Fruit fly (Drosophila melanogaster): Measurements from ENCODE around the gene tadr.

Gene tadr

DNA sequence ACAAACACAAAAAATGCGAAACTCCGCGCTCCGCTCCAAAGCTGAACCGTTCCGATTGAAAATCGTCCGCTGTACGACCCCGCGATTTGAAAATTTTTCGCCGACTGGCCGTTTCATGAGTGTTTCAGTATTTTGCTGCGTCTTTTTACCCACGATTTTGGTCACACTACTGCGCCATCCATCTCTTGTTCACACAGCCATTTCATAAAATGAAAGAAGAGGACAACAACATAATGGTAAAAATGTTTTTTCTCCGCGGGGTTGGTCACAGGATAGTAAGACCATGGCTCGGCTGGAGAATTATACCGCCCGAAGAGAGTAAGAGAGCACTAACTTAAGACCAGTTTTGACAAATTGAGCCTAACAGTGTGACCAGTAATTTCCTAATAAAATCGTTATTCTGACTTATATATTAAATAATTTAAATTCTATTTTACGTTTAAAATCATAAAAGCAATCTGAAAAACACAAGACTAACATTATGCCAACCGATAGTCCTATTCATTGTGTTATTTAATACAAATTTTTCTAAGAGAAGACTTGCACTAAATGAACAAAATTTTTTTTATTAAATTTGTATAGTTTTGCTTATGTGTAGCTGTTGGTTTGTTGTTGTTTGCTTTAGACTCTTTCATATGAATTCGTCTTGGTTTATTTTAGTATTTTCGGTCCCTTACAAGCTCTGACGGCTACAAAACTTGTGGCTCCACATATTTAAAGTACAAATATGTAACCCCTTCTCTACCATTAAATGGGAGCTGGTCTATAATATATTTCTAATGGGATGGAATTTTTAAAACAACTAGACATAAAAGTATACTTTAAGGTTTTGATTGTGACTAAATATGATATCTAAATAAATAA lies 23.1 kb upstream of the tadr start, which contains the start of gene CG42238 (continued):
- TF ChIP-seq Met (GFP tag; optimal IDR thresholded peaks at IDR 0.05) (peak; percentile 11), cyc (GFP tag; optimal IDR thresholded peaks at IDR 0.05) (no peak), ss (GFP tag; optimal IDR thresholded peaks at IDR 0.05) (peak in 1 of 2 experiments; percentile 19), CG16779 (tag; optimal IDR thresholded peaks at IDR 0.05) (no peak), CG3032 (tag; optimal IDR thresholded peaks at IDR 0.05) (no peak), Sox14 (GFP tag; optimal IDR thresholded peaks at IDR 0.05) (peak; percentile 31), Ets96B (tag; optimal IDR thresholded peaks at IDR 0.05) (no peak), Ets21C (GFP tag; optimal IDR thresholded peaks at IDR 0.05) (no peak), Eip93F (GFP tag; optimal IDR thresholded peaks at IDR 0.05) (no peak), spab (GFP tag; optimal IDR thresholded peaks at IDR 0.05) (no peak), OdsH (GFP tag; optimal IDR thresholded peaks at IDR 0.05) (no peak), CG11294 (GFP tag; IDR thresholded peaks at IDR 0.05) (no peak), CG7368 (GFP tag; optimal IDR thresholded peaks at IDR 0.05) (no peak), Smox (GFP tag; optimal IDR thresholded peaks at IDR 0.05) (no peak), svp (GFP tag) (peak; percentile 81), CG6276 (GFP tag; optimal IDR thresholded peaks at IDR 0.05) (no peak), Lpt (GFP tag; optimal IDR thresholded peaks at IDR 0.05) (no peak), Sox15 (GFP tag; optimal IDR thresholded peaks at IDR 0.05) (no peak), topi (GFP tag; optimal IDR thresholded peaks at IDR 0.05) (peak; percentile 10), Sox102F (GFP tag; optimal IDR thresholded peaks at IDR 0.05) (no peak), fkh (GFP tag; optimal IDR thresholded peaks at IDR 0.05) (peak; percentile 40), CG10631 (GFP tag; optimal IDR thresholded peaks at IDR 0.05) (peak; percentile 30), Blimp-1 (GFP tag; optimal IDR thresholded peaks at IDR 0.05) (no peak), fd59A (GFP tag; optimal IDR thresholded peaks at IDR 0.05) (no peak), fd85E (GFP tag; optimal IDR thresholded peaks at IDR 0.05) (no peak), CG6792 (GFP tag; optimal IDR thresholded peaks at IDR 0.05) (no peak), achi (GFP tag; optimal IDR thresholded peaks at IDR 0.05) (peak; percentile 11), CG8632 (GFP tag; optimal IDR thresholded peaks at IDR 0.05) (no peak), acj6 (GFP tag; optimal IDR thresholded peaks at IDR 0.05) (peak; percentile 0), CG10669 (GFP tag; optimal IDR thresholded peaks at IDR 0.05) (no peak), CG6163 (GFP tag; IDR thresholded peaks at IDR 0.05) (0 out of 3 replicates have a peak, but pooled peaks have one; percentile 20), Gug (GFP tag; IDR thresholded peaks at IDR 0.05) (no peak), lz (GFP tag; optimal IDR thresholded peaks at IDR 0.05) (peak; percentile 15), Hr39 (GFP tag; optimal IDR thresholded peaks at IDR 0.05) (no peak)

DNA sequence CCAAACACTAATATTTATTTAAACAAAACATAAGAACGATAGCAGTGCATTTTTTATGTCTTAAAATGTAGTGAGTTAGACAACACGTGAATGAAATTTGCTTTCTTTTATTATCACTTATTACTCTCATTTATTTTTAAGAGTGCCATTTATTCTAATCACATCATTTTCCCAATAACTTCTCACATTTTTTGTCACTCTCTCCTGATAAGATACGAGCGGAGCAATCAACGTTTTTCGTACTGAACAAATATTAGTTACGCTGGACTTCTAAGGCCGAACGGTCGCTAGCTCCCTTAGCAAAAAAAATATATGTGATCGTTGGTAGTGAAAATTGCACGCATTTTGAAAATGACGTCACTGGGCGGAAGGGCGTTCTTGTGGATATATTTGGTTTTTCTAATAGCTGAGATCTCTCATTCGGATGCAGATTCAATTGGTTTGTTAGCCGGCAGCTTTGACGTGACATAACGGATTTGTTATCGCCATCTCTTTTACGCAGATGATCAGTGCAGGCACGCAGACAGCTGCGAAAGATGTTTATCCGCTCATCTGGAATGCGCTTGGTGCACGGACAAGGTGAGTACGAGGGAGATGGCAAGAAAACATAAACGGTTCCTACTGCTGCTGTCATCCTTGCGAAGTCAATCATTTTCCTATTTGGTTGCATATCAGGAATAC lies 22.3 kb upstream of the tadr start, which contains the start of gene Itgbn:
Itgbn (plus strand) TSS at position 251 of the 681 bp plus-strand sequence.
- peak; percentile 24 for TF ChIP-seq fkh (GFP tag; optimal IDR thresholded peaks at IDR 0.05)
- peak; percentile 63 for TF ChIP-seq vri (GFP tag; optimal IDR thresholded peaks at IDR 0.05)
- no peak for TF ChIP-seq CG6792 (GFP tag; optimal IDR thresholded peaks at IDR 0.05)

dm6 chr2L:21053623-21054022 lies 21.6 kb upstream of the tadr start:
- no peak for TF ChIP-seq CG6792 (GFP tag; optimal IDR thresholded peaks at IDR 0.05)
- no peak for TF ChIP-seq pdm3 (GFP tag; optimal IDR thresholded peaks at IDR 0.05)
- TF ChIP-seq vri (GFP tag; optimal IDR thresholded peaks at IDR 0.05): peak; percentile 40
